Worm (Caenorhabditis elegans) whole organism, late embryonic: Measurements from ENCODE around the gene srt-64.

Experiments
- C08G9.2 ChIP-seq: sonication (generic microtip); optimal IDR thresholded peaks from 2 replicates; lab custom pipeline; 2016; ENCODE audit warnings: mild to moderate bottlenecking, missing genetic modification characterization, moderate library complexity, missing compliant biosample characterization
- T23F11.4 ChIP-seq: fragments of 200-800 bp; sonication (Bioruptor generic); optimal IDR thresholded peaks from 2 replicates; lab custom pipeline; 2018; ENCODE audit warnings: mild to moderate bottlenecking, missing genetic modification characterization, missing compliant biosample characterization
- ahr-1 ChIP-seq: sonication (generic microtip); optimal IDR thresholded peaks from 2 replicates; lab custom pipeline; 2016; ENCODE audit warnings: missing genetic modification characterization, missing compliant biosample characterization
- ceh-18 ChIP-seq: sonication (generic microtip); optimal IDR thresholded peaks from 2 replicates; lab custom pipeline; 2016; ENCODE audit warnings: missing genetic modification characterization, missing compliant biosample characterization
- ceh-19 ChIP-seq: fragments of 200-800 bp; sonication (Bioruptor generic); optimal IDR thresholded peaks from 2 replicates; lab custom pipeline; 2018; ENCODE audit warnings: mild to moderate bottlenecking, missing genetic modification characterization, missing compliant biosample characterization
- ceh-22 ChIP-seq: sonication (generic microtip); optimal IDR thresholded peaks from 2 replicates; lab custom pipeline; 2017; ENCODE audit warnings: missing biosample characterization, missing genetic modification characterization
- ceh-24 ChIP-seq: sonication (generic microtip); optimal IDR thresholded peaks from 2 replicates; lab custom pipeline; 2016; ENCODE audit warnings: mild to moderate bottlenecking, missing genetic modification characterization, missing compliant biosample characterization
- ceh-30 ChIP-seq: fragments of 150-350 bp; optimal IDR thresholded peaks from 2 replicates; lab custom pipeline; 2014; ENCODE audit warnings: missing biosample characterization, missing genetic modification characterization
- ceh-34 ChIP-seq: sonication (generic microtip); optimal IDR thresholded peaks from 2 replicates; lab custom pipeline; 2016; ENCODE audit warnings: mild to moderate bottlenecking, missing genetic modification characterization, missing compliant biosample characterization
- ceh-48 ChIP-seq: sonication (generic microtip); optimal IDR thresholded peaks from 2 replicates; lab custom pipeline; 2016; ENCODE audit warnings: missing genetic modification characterization, inconsistent platforms, missing compliant biosample characterization
- ceh-6 ChIP-seq: fragments of 200-800 bp; sonication (Bioruptor generic); optimal IDR thresholded peaks from 2 replicates; lab custom pipeline; 2018; ENCODE audit warnings: mild to moderate bottlenecking, missing genetic modification characterization, missing compliant biosample characterization
- che-1 ChIP-seq: sonication (generic microtip); optimal IDR thresholded peaks from 2 replicates; lab custom pipeline; 2016; ENCODE audit warnings: mild to moderate bottlenecking, missing genetic modification characterization, missing compliant biosample characterization
- dve-1 ChIP-seq: sonication (generic microtip); optimal IDR thresholded peaks from 2 replicates; lab custom pipeline; 2017; ENCODE audit warnings: antibody characterized with exemption, mild to moderate bottlenecking, missing genetic modification characterization, missing compliant biosample characterization
- elt-4 ChIP-seq: sonication (generic microtip); optimal IDR thresholded peaks from 2 replicates; lab custom pipeline; 2016; ENCODE audit warnings: missing genetic modification characterization, missing compliant biosample characterization
- ets-4 ChIP-seq: sonication (generic microtip); optimal IDR thresholded peaks from 2 replicates; lab custom pipeline; 2016; ENCODE audit warnings: missing genetic modification characterization, missing compliant biosample characterization
- eyg-1 ChIP-seq: sonication (generic microtip); optimal IDR thresholded peaks from 2 replicates; lab custom pipeline; 2016; ENCODE audit warnings: missing genotype, missing genetic modification characterization, missing compliant biosample characterization
- fax-1 ChIP-seq: sonication (generic microtip); optimal IDR thresholded peaks from 2 replicates; lab custom pipeline; 2016; ENCODE audit warnings: missing genotype, missing genetic modification characterization, missing compliant biosample characterization
- fkh-10 ChIP-seq: fragments of 150-350 bp; optimal IDR thresholded peaks from 2 replicates; lab custom pipeline; 2014; ENCODE audit warnings: missing biosample characterization, missing genetic modification reagents, missing genetic modification characterization
- lim-6 ChIP-seq: sonication (generic microtip); optimal IDR thresholded peaks from 2 replicates; lab custom pipeline; 2016; ENCODE audit warnings: missing genetic modification characterization, missing compliant biosample characterization
- madf-2 ChIP-seq: sonication (generic microtip); optimal IDR thresholded peaks from 2 replicates; lab custom pipeline; 2017; ENCODE audit warnings: missing genetic modification characterization, missing compliant biosample characterization
- nhr-11 ChIP-seq: fragments of 150-350 bp; optimal IDR thresholded peaks from 2 replicates; lab custom pipeline; 2014; ENCODE audit warnings: missing biosample characterization, missing genetic modification characterization
- pag-3 ChIP-seq: sonication (generic microtip); optimal IDR thresholded peaks from 2 replicates; lab custom pipeline; 2016; ENCODE audit warnings: missing compliant biosample characterization, missing genetic modification characterization, borderline replicate concordance
- pat-9 ChIP-seq: fragments of 200-800 bp; sonication (Bioruptor generic); optimal IDR thresholded peaks from 2 replicates; lab custom pipeline; 2018; ENCODE audit warnings: mild to moderate bottlenecking, missing genetic modification characterization, moderate library complexity, missing compliant biosample characterization
- pha-4 ChIP-seq: fragments of 150-350 bp; optimal IDR thresholded peaks from 2 replicates; lab custom pipeline; 2018; ENCODE audit warnings: missing biosample characterization, missing genetic modification reagents, missing genetic modification characterization
- pros-1 ChIP-seq: fragments of 150-350 bp; optimal IDR thresholded peaks from 2 replicates; lab custom pipeline; 2014; ENCODE audit warnings: missing biosample characterization, missing genetic modification reagents, missing genetic modification characterization
- rnt-1 ChIP-seq: sonication (generic microtip); optimal IDR thresholded peaks from 2 replicates; lab custom pipeline; 2016; ENCODE audit warnings: missing genetic modification characterization, missing compliant biosample characterization
- sox-2 ChIP-seq: fragments of 200-800 bp; sonication (Bioruptor generic); IDR thresholded peaks from 2 replicates; pipeline ENCODE4 v1.3.6; 2022; ENCODE audit warnings: missing genetic modification reagents, missing genetic modification characterization, missing compliant biosample characterization
- sox-4 ChIP-seq: sonication (generic microtip); optimal IDR thresholded peaks from 2 replicates; lab custom pipeline; 2017; ENCODE audit warnings: mild to moderate bottlenecking, missing genetic modification characterization, inconsistent platforms, missing compliant biosample characterization
- syd-9 ChIP-seq: sonication (generic microtip); optimal IDR thresholded peaks from 2 replicates; lab custom pipeline; 2016; ENCODE audit warnings: mild to moderate bottlenecking, missing genetic modification characterization, moderate library complexity, missing compliant biosample characterization
- tbx-7 ChIP-seq: sonication (generic microtip); optimal IDR thresholded peaks from 2 replicates; lab custom pipeline; 2016; ENCODE audit warnings: missing genotype, missing genetic modification characterization, missing compliant biosample characterization
- unc-3 ChIP-seq, 2 experiments: fragments of 200-800 bp in 1 of 2; sonication (Bioruptor generic) in 1 of 2; sonication (generic microtip) in 1 of 2; conservative IDR thresholded peaks in 1 of 2; optimal IDR thresholded peaks in 1 of 2; 2 replicates each; pipeline versions ENCODE4 v1.3.6 to Lab custom; 2016 to 2022; ENCODE audit warnings: missing compliant biosample characterization in 2 of 2, missing genetic modification characterization in 2 of 2, missing genetic modification reagents in 1 of 2
- unc-42 ChIP-seq: sonication (generic microtip); optimal IDR thresholded peaks from 2 replicates; lab custom pipeline; 2016; ENCODE audit warnings: missing genotype, missing genetic modification characterization, missing compliant biosample characterization
- unc-86 ChIP-seq: sonication (generic microtip); optimal IDR thresholded peaks from 2 replicates; lab custom pipeline; 2016; ENCODE audit warnings: missing genetic modification characterization, missing compliant biosample characterization
- zip-5 ChIP-seq: sonication (generic microtip); optimal IDR thresholded peaks from 2 replicates; lab custom pipeline; 2016; ENCODE audit warnings: missing genetic modification characterization, missing compliant biosample characterization

The srt-64 gene

ce11 chrV:5126793-5127192, 42.7 kb downstream of the srt-64 start, which contains the start of gene F14F9.5:
Gene F14F9.5, plus strand, starts transcription at chrV:5127093.
- TF ChIP-seq lim-6 (tag; lab: Kevin White, UChicago) (no peak), syd-9 (tag; lab: Kevin White, UChicago) (no peak), pat-9 (tag; lab: Kevin White, UChicago) (no peak), ahr-1 (tag; lab: Kevin White, UChicago) (no peak), C08G9.2 (tag; lab: Kevin White, UChicago) (no peak), ceh-22 (tag; lab: Kevin White, UChicago) (no peak), che-1 (tag; lab: Kevin White, UChicago) (no peak)

- TF ChIP-seq eyg-1 (tag; lab: Kevin White, UChicago): no peak
- no peak for TF ChIP-seq ceh-48 (tag; lab: Kevin White, UChicago)
- no peak for TF ChIP-seq sox-4 (tag; lab: Kevin White, UChicago)
- TF ChIP-seq ceh-18: no peak
- TF ChIP-seq fax-1 (tag; lab: Kevin White, UChicago): no peak
- no peak for TF ChIP-seq ceh-6 (GFP tag; lab: Kevin White, UChicago)
- no peak for TF ChIP-seq unc-86 (tag; lab: Kevin White, UChicago)
- no peak for TF ChIP-seq tbx-7 (tag; lab: Kevin White, UChicago)
- TF ChIP-seq T23F11.4 (GFP tag; lab: Kevin White, UChicago): no peak
- TF ChIP-seq syd-9 (tag; lab: Kevin White, UChicago): no peak
- TF ChIP-seq elt-4 (tag; lab: Kevin White, UChicago): no peak
- no peak for TF ChIP-seq unc-42 (tag; lab: Kevin White, UChicago)
- no peak for TF ChIP-seq dve-1 (tag; lab: Kevin White, UChicago)
- TF ChIP-seq madf-2 (tag; lab: Kevin White, UChicago): no peak
- TF ChIP-seq rnt-1 (tag; lab: Kevin White, UChicago): no peak
- TF ChIP-seq pat-9 (tag; lab: Kevin White, UChicago): no peak
- no peak for TF ChIP-seq unc-3 (GFP tag; conservative IDR thresholded peaks at IDR 0.05; lab: Robert Waterston, UW)
- TF ChIP-seq unc-3 (tag; optimal IDR thresholded peaks at IDR 0.05; lab: Kevin White, UChicago): no peak
Measured at ce11 chrV:5119679-5120078, 49.8 kb downstream of the srt-64 start, which contains the start of gene sid-1. Gene sid-1, plus strand, starts transcription at chrV:5119970.

ce11 chrV:5119109-5119508, 50.4 kb downstream of the srt-64 start, which contains the start of gene C04F5.9:
Gene C04F5.9, minus strand, starts transcription at chrV:5119209.
- no peak for TF ChIP-seq sox-2 (GFP tag; lab: Robert Waterston, UW)
- no peak for TF ChIP-seq fkh-10
- no peak for TF ChIP-seq ceh-30
- TF ChIP-seq ceh-19 (GFP tag; lab: Kevin White, UChicago): no peak
- no peak for TF ChIP-seq zip-5
- TF ChIP-seq lim-6 (tag; lab: Kevin White, UChicago): no peak
- TF ChIP-seq pros-1 (tag; lab: Kevin White, UChicago): no peak
- no peak for TF ChIP-seq sox-4 (tag; lab: Kevin White, UChicago)
- no peak for TF ChIP-seq ceh-24 (tag; lab: Kevin White, UChicago)
- TF ChIP-seq syd-9 (tag; lab: Kevin White, UChicago): no peak
- no peak for TF ChIP-seq nhr-11 (tag; lab: Kevin White, UChicago)
- TF ChIP-seq ceh-48 (tag; lab: Kevin White, UChicago): no peak
- no peak for TF ChIP-seq pag-3 (tag; lab: Kevin White, UChicago)
- TF ChIP-seq pha-4 (tag; lab: Kevin White, UChicago): no peak
- TF ChIP-seq ets-4: no peak
- TF ChIP-seq ceh-34 (tag; lab: Kevin White, UChicago): no peak
